Worm (Caenorhabditis elegans) whole organism, mixed stage, embryonic: ENCODE measurements around the gene nstp-3.

Experiments
- M03D4.4 ChIP-seq: sonication (generic microtip); optimal IDR thresholded peaks from 2 replicates; lab custom pipeline; 2017; ENCODE audit warnings: mild to moderate bottlenecking, missing genetic modification characterization, missing compliant biosample characterization
- blmp-1 ChIP-seq: fragments of 150-350 bp; optimal IDR thresholded peaks from 2 replicates; lab custom pipeline; 2014; ENCODE audit warnings: missing biosample characterization, missing genetic modification characterization
- ceh-83 ChIP-seq: fragments of 200-800 bp; sonication (Bioruptor generic); optimal IDR thresholded peaks from 2 replicates; lab custom pipeline; 2018; ENCODE audit warnings: mild to moderate bottlenecking, missing genetic modification characterization, missing compliant biosample characterization
- ces-1 ChIP-seq: fragments of 150-350 bp; optimal IDR thresholded peaks from 2 replicates; lab custom pipeline; 2014; ENCODE audit warnings: missing biosample characterization, missing genetic modification reagents, missing genetic modification characterization
- cnd-1 ChIP-seq: fragments of 200-800 bp; sonication (Bioruptor generic); optimal IDR thresholded peaks from 2 replicates; lab custom pipeline; 2018; ENCODE audit warnings: mild to moderate bottlenecking, missing genetic modification characterization, missing compliant biosample characterization
- drap-1 ChIP-seq: fragments of 200-800 bp; sonication (Bioruptor generic); optimal IDR thresholded peaks from 3 replicates; lab custom pipeline; 2018; ENCODE audit warnings: mild to moderate bottlenecking, missing genetic modification characterization, missing compliant biosample characterization
- elt-1 ChIP-seq: sonication (generic microtip); optimal IDR thresholded peaks from 2 replicates; lab custom pipeline; 2017; ENCODE audit warnings: missing genetic modification characterization, mild to moderate bottlenecking, missing compliant biosample characterization, antibody characterized with exemption, moderate library complexity, borderline replicate concordance; ENCODE audit not compliant: insufficient read depth
- elt-3 ChIP-seq: fragments of 150-350 bp; optimal IDR thresholded peaks from 2 replicates; lab custom pipeline; 2014; ENCODE audit warnings: missing biosample characterization, missing genetic modification characterization
- hlh-1 ChIP-seq: fragments of 150-350 bp; optimal IDR thresholded peaks from 2 replicates; lab custom pipeline; 2014; ENCODE audit warnings: missing biosample characterization, missing genetic modification reagents, missing genetic modification characterization
- lin-13 ChIP-seq: fragments of 150-350 bp; optimal IDR thresholded peaks from 2 replicates; lab custom pipeline; 2014; ENCODE audit warnings: missing biosample characterization, missing genetic modification characterization
- lin-32 ChIP-seq: fragments of 200-800 bp; sonication (Bioruptor generic); optimal IDR thresholded peaks from 2 replicates; lab custom pipeline; 2018; ENCODE audit warnings: mild to moderate bottlenecking, missing genetic modification characterization, missing compliant biosample characterization
- mab-5 ChIP-seq: fragments of 150-350 bp; optimal IDR thresholded peaks from 2 replicates; lab custom pipeline; 2014; ENCODE audit warnings: missing biosample characterization, missing genetic modification characterization
- mep-1 ChIP-seq: fragments of 150-350 bp; optimal IDR thresholded peaks from 2 replicates; lab custom pipeline; 2017; ENCODE audit warnings: missing biosample characterization, missing genetic modification reagents, missing genetic modification characterization, inconsistent platforms
- mls-2 ChIP-seq: sonication (generic microtip); optimal IDR thresholded peaks from 2 replicates; lab custom pipeline; 2016; ENCODE audit warnings: mild to moderate bottlenecking, missing genetic modification characterization, moderate library complexity, missing compliant biosample characterization
- nhr-12 ChIP-seq: fragments of 150-350 bp; optimal IDR thresholded peaks from 2 replicates; lab custom pipeline; 2014; ENCODE audit warnings: missing biosample characterization, missing genetic modification characterization
- nhr-2 ChIP-seq: fragments of 150-350 bp; optimal IDR thresholded peaks from 2 replicates; lab custom pipeline; 2014; ENCODE audit warnings: missing biosample characterization, missing genetic modification characterization
- nhr-237 ChIP-seq: fragments of 150-350 bp; optimal IDR thresholded peaks from 2 replicates; lab custom pipeline; 2014; ENCODE audit warnings: missing biosample characterization, missing genetic modification characterization
- nhr-76 ChIP-seq: sonication (generic microtip); optimal IDR thresholded peaks from 2 replicates; lab custom pipeline; 2017; ENCODE audit warnings: missing biosample characterization, missing genetic modification characterization
- pha-4 ChIP-seq: fragments of 150-350 bp; optimal IDR thresholded peaks from 2 replicates; lab custom pipeline; 2018; ENCODE audit warnings: missing biosample characterization, missing genetic modification reagents, missing genetic modification characterization
- sem-2 ChIP-seq: fragments of 200-800 bp; sonication (Bioruptor generic); optimal IDR thresholded peaks from 2 replicates; lab custom pipeline; 2018; ENCODE audit warnings: mild to moderate bottlenecking, missing genetic modification characterization, missing compliant biosample characterization
- snpc-4 ChIP-seq: fragments of 150-350 bp; optimal IDR thresholded peaks from 2 replicates; lab custom pipeline; 2014; ENCODE audit warnings: missing biosample characterization, missing genetic modification characterization
- unc-120 ChIP-seq: sonication (generic microtip); optimal IDR thresholded peaks from 2 replicates; lab custom pipeline; 2017; ENCODE audit warnings: missing genetic modification characterization, missing compliant biosample characterization; ENCODE audit not compliant: poor library complexity, severe bottlenecking
- unc-62 ChIP-seq: fragments of 150-350 bp; optimal IDR thresholded peaks from 2 replicates; lab custom pipeline; 2014; ENCODE audit warnings: missing biosample characterization, missing genetic modification reagents, missing genetic modification characterization
- zip-8 ChIP-seq: fragments of 150-350 bp; optimal IDR thresholded peaks from 2 replicates; lab custom pipeline; 2014; ENCODE audit warnings: missing biosample characterization, missing genetic modification characterization
- ztf-11 ChIP-seq: fragments of 150-350 bp; optimal IDR thresholded peaks from 2 replicates; lab custom pipeline; 2014; ENCODE audit warnings: missing biosample characterization, missing genetic modification characterization

Gene nstp-3

DNA sequence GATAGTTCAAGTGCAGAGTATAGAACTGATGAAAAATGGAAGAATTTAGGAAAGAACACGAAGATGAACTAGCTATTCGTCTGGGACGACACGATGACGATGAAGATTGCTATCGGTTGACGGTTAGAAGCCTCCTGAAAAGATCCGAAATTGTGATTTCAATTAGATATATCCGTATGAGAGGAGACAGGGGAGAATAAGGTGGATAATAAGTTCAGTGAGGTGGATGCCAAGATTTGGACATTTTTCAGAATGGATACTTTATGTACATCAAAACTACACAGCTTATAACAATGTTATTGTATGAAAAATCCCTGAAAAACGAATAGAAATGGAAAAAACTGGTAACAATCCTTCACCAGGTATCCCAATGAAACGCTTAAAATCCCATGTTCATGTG lies at the start of gene nstp-3:
Gene nstp-3 (minus strand): TSS at position 101 of the 400 bp plus-strand sequence.
- TF ChIP-seq sem-2 (GFP tag; lab: Kevin White, UChicago): no peak
- no peak for TF ChIP-seq nhr-2 (tag; lab: Kevin White, UChicago)
- TF ChIP-seq nhr-237 (tag; lab: Kevin White, UChicago): no peak
- TF ChIP-seq elt-1: peak; percentile 9
- TF ChIP-seq ces-1 (GFP tag; lab: Kevin White, UChicago): no peak

DNA sequence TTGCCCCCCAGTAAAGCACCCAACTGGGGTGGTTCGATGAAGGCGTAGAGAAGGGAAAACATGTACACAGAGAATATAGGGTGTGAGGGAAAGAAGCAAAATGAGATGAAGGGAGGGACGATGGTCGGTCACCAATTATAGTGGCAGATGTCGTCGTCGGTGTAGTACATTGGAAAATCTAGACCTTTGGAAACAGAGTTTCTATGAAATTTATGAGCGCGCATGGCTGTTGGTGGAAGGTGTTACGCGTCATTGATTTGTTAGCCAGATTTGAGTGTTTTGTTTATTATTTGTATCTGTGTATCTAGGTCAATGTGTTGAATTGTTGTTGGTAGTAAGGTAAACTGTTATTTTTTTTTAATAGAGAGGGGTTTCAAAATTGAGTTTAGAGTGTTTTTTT lies 48.7 kb upstream of the nstp-3 start:
- TF ChIP-seq nhr-76 (tag; lab: Kevin White, UChicago) (no peak), unc-120 (tag; lab: Kevin White, UChicago) (no peak), zip-8 (tag; lab: Kevin White, UChicago) (no peak), mep-1 (tag; lab: Kevin White, UChicago) (peak; percentile 7), ces-1 (GFP tag; lab: Kevin White, UChicago) (peak; percentile 42), cnd-1 (tag; lab: Kevin White, UChicago) (peak; percentile 67), mab-5 (no peak), mls-2 (tag; lab: Kevin White, UChicago) (peak; percentile 61), blmp-1 (tag; lab: Kevin White, UChicago) (no peak), hlh-1 (tag; lab: Kevin White, UChicago) (no peak), nhr-2 (tag; lab: Kevin White, UChicago) (peak; percentile 21), pha-4 (no peak)

DNA sequence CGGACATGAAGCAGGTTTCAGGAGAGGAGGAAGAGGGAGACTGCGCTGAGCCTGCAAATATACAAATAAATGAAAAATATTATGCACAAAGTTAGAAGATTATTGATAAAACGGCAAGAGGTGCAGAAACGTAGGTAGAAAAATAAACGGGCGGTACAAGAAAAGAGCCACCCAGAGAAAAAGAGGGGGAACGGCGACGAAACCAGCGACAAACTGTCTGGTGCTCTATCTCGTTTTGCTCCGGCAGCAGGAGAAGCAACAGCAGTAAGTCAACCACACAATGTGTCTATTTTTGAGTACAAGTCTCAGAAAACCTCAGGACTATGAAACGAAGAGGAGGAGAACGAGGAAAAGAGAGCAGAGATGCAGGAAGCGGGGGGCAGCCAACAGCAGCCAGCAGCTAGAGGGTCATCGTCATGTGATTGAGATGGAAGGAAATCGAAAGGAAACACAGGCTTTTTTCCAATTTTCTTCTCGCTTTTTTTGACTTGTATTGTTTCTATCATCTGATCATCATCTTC lies 47.7 kb upstream of the nstp-3 start, which contains the start of gene F26F12.3:
Gene F26F12.3 (minus strand): TSS at position 51 of the 521 bp plus-strand sequence.
- no peak for TF ChIP-seq M03D4.4 (tag; lab: Kevin White, UChicago)
- no peak for TF ChIP-seq lin-32 (GFP tag; lab: Kevin White, UChicago)
- TF ChIP-seq unc-120 (tag; lab: Kevin White, UChicago): peak; percentile 15

DNA sequence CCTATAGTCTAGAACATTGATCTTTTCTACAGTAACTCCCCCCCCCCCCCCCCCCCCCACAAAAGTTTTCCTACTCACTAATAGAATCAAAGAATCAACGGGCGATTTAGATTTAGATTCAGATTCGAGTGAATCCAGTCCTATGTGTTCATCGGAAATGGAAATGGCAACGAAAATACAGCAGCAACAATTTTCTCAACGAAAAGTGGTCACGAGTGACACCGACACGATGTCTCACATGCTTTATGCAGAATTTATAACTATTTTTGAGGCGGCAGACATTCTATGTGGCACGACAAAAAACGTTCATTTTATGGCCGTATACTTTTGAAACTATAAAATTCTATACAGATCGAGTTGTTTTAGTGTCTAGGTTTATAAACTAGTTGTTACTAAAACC lies 47.1 kb upstream of the nstp-3 start:
- no peak for TF ChIP-seq unc-62 (GFP tag; lab: Kevin White, UChicago)
- TF ChIP-seq sem-2 (GFP tag; lab: Kevin White, UChicago): no peak
- TF ChIP-seq, all 35 proteins: peak for 0

DNA sequence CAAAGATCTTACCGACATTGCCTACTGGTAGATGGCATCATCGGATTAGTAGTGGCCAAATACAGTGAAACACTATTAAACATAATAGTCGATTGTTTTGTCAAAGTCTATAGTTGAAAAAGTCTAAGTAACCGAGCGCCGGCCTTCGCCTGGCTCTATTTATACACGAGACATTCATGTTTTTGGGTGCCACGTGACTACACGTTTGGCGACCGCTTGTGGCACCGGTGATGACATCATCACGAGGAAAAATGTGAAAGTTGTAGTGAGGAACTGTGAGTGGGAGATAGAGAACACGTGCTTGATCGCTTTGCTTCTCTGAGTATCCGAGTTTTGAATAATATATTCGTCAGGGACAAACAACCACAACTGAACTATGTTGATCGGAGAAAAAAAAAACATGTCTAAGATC lies 46.3 kb upstream of the nstp-3 start:
- TF ChIP-seq elt-3 (tag; lab: Kevin White, UChicago) (no peak), pha-4 (no peak), mep-1 (tag; lab: Kevin White, UChicago) (no peak), ces-1 (GFP tag; lab: Kevin White, UChicago) (no peak), unc-120 (tag; lab: Kevin White, UChicago) (no peak), sem-2 (GFP tag; lab: Kevin White, UChicago) (no peak), M03D4.4 (tag; lab: Kevin White, UChicago) (no peak), mab-5 (no peak), mls-2 (tag; lab: Kevin White, UChicago) (no peak), lin-13 (tag; lab: Kevin White, UChicago) (no peak), nhr-12 (tag; lab: Kevin White, UChicago) (no peak), ztf-11 (no peak)

DNA sequence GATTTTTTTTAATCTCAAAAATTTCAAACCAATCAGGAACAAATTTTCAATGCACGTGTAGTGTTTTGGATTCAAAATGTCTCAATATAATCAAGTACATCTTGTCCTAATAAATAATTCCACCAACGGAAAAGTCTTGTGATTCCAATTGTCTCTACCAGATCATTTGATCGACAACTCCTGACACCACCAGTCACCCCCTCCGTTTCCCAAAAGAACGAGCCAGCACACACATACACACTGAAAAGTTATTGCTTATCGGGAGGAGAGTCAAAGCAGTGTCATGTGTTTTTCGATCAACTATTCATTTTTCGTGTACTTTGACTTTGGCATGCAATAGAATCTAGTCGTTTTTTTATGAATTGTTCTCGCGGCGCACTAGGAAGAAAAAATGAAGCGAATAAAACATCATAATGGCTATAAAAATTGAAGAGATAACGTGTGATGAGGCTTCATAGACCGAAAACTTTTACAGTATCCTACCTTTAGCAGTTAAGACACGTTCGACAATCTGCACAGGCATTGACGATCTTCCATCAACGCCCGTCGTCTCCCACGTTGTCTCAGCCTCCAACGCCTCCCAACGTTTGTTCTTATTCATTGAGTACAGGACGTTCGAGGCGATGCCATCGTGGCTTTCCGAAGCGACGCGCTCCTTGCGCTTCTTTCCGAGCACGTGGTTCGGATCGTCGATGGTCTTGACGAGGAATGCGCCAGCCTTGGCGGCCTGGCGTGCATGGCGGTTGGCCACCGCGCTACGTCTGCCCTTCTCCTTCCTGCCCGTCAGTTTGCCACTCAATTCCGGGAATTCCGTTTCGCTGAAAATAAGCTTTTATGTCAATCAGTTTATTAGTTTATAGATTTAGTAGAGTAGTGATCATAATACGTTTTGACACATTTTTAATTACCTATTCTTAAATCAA lies 45.6 kb upstream of the nstp-3 start:
- TF ChIP-seq unc-120 (tag; lab: Kevin White, UChicago) (no peak), ztf-11 (no peak), sem-2 (GFP tag; lab: Kevin White, UChicago) (no peak), drap-1 (peak; percentile 6), snpc-4 (tag; lab: Kevin White, UChicago) (no peak), ceh-83 (GFP tag; lab: Kevin White, UChicago) (peak; percentile 13)
